Worm (Caenorhabditis elegans) whole organism, L3 larva: ENCODE results near the gene srh-265.

Experiments used
- ZK546.5 ChIP-seq: sonication (generic microtip); optimal IDR thresholded peaks from 2 replicates; lab custom pipeline; 2017; ENCODE audit warnings: missing biosample characterization, missing genetic modification characterization
- fos-1 ChIP-seq: fragments of 150-350 bp; optimal IDR thresholded peaks from 2 replicates; lab custom pipeline; 2014; ENCODE audit warnings: missing biosample characterization, missing genetic modification characterization
- lin-39 ChIP-seq: fragments of 150-350 bp; optimal IDR thresholded peaks from 2 replicates; lab custom pipeline; 2018; ENCODE audit warnings: missing biosample characterization, missing genetic modification reagents, missing genetic modification characterization
- nhr-76 ChIP-seq: fragments of 150-350 bp; sonication (generic microtip); optimal IDR thresholded peaks from 5 replicates; lab custom pipeline; 2014; ENCODE audit warnings: missing biosample characterization, missing genetic modification characterization
- skn-1 ChIP-seq: fragments of 150-350 bp; optimal IDR thresholded peaks from 2 replicates; lab custom pipeline; 2014; ENCODE audit warnings: missing biosample characterization, missing genetic modification characterization
- tbx-2 ChIP-seq: sonication (generic microtip); optimal IDR thresholded peaks from 2 replicates; lab custom pipeline; 2016; ENCODE audit warnings: mild to moderate bottlenecking, missing genetic modification characterization, missing compliant biosample characterization
- unc-62 ChIP-seq: fragments of 150-350 bp; sonication (generic microtip); optimal IDR thresholded peaks from 4 replicates; lab custom pipeline; 2014; ENCODE audit warnings: missing biosample characterization, missing genetic modification reagents, missing genetic modification characterization

DNA sequence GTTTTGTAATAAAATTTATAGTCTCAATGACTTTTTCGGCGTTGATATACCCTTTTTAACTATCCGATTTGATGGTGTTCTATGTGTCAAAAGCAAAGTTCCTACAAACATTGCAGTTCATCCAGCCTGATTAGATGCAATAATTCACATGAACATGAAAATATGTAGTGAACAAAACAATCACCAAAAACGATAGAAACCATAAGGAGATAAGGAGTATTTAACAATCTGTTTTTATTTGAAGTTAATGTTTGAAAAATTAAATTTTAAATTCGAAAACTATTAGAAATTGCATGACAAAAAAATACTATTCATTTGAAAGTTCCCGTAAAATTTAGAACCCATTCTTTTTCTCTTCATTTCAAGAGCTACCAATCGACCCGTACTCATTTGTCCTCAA is 10.9 kb downstream of the srh-265 start, which contains the start of gene fbxa-209:
- TF ChIP-seq nhr-76 (no peak), ZK546.5 (tag; lab: Kevin White, UChicago) (no peak), unc-62 (no peak), skn-1 (tag; lab: Kevin White, UChicago) (no peak), fos-1 (tag; lab: Kevin White, UChicago) (no peak), tbx-2 (tag; lab: Kevin White, UChicago) (no peak), lin-39 (tag; lab: Kevin White, UChicago) (no peak)
